Worm (Caenorhabditis elegans) whole organism, L3 larva: ENCODE measurements around the gene lgg-3.

Experiments
- elt-1 ChIP-seq: fragments of 150-350 bp; optimal IDR thresholded peaks from 2 replicates; lab custom pipeline; 2014; ENCODE audit warnings: missing biosample characterization, missing genetic modification characterization
- lin-39 ChIP-seq: fragments of 150-350 bp; optimal IDR thresholded peaks from 2 replicates; lab custom pipeline; 2018; ENCODE audit warnings: missing biosample characterization, missing genetic modification reagents, missing genetic modification characterization

- TF ChIP-seq elt-1: no peak
- no peak for TF ChIP-seq lin-39 (tag; lab: Kevin White, UChicago)
These were observed 22.3 kb downstream of the lgg-3 start for ce11 chrIII:5675384-5675984.
